Worm (Caenorhabditis elegans) whole organism, L3 larva: ENCODE data around the gene T24A6.7.
A peak's percentile ranks its signal among the peaks of the same experiment; 100 is the strongest.

Experiments used
- R02D3.7 ChIP-seq: fragments of 150-350 bp; optimal IDR thresholded peaks from 2 replicates; lab custom pipeline; 2014; ENCODE audit warnings: missing biosample characterization, missing genetic modification characterization
- aly-2 ChIP-seq: fragments of 150-350 bp; optimal IDR thresholded peaks from 2 replicates; lab custom pipeline; 2014; ENCODE audit warnings: missing biosample characterization, missing genetic modification characterization
- ama-1 ChIP-seq: fragments of 150-350 bp; optimal IDR thresholded peaks from 2 replicates; lab custom pipeline; 2018
- ceh-16 ChIP-seq: sonication (generic microtip); optimal IDR thresholded peaks from 2 replicates; lab custom pipeline; 2017; ENCODE audit warnings: missing biosample characterization, missing genetic modification characterization
- ceh-28 ChIP-seq: fragments of 150-350 bp; optimal IDR thresholded peaks from 2 replicates; lab custom pipeline; 2014; ENCODE audit warnings: missing biosample characterization, missing genetic modification reagents, missing genetic modification characterization
- ceh-9 ChIP-seq: sonication (generic microtip); optimal IDR thresholded peaks from 2 replicates; lab custom pipeline; 2018; ENCODE audit warnings: missing biosample characterization, missing genetic modification characterization
- daf-12 ChIP-seq: fragments of 150-350 bp; optimal IDR thresholded peaks from 2 replicates; lab custom pipeline; 2014; ENCODE audit warnings: missing biosample characterization, missing genetic modification reagents, missing genetic modification characterization
- egl-27 ChIP-seq: sonication (generic microtip); optimal IDR thresholded peaks from 4 replicates; lab custom pipeline; 2017; ENCODE audit warnings: missing biosample characterization, missing genetic modification reagents, missing genetic modification characterization
- egl-5 ChIP-seq: fragments of 150-350 bp; optimal IDR thresholded peaks from 2 replicates; lab custom pipeline; 2017; ENCODE audit warnings: missing biosample characterization, missing genetic modification reagents, missing genetic modification characterization, inconsistent platforms
- elt-1 ChIP-seq: fragments of 150-350 bp; optimal IDR thresholded peaks from 2 replicates; lab custom pipeline; 2014; ENCODE audit warnings: missing biosample characterization, missing genetic modification characterization
- elt-2 ChIP-seq: sonication (generic microtip); optimal IDR thresholded peaks from 2 replicates; lab custom pipeline; 2016; ENCODE audit warnings: missing genetic modification reagents, mild to moderate bottlenecking, missing genetic modification characterization, missing compliant biosample characterization
- eor-1 ChIP-seq, 2 experiments: fragments of 150-350 bp; optimal IDR thresholded peaks; 2 replicates each; lab custom pipeline; 2014 to 2018; ENCODE audit warnings: missing biosample characterization in 2 of 2, missing genetic modification characterization in 2 of 2
- fkh-10 ChIP-seq: sonication (generic microtip); optimal IDR thresholded peaks from 2 replicates; lab custom pipeline; 2017; ENCODE audit warnings: missing biosample characterization, missing genetic modification reagents, missing genetic modification characterization
- fkh-2 ChIP-seq: fragments of 150-350 bp; optimal IDR thresholded peaks from 2 replicates; lab custom pipeline; 2014; ENCODE audit warnings: missing biosample characterization, missing genetic modification reagents, missing genetic modification characterization
- hmg-11 ChIP-seq: sonication (generic microtip); optimal IDR thresholded peaks from 2 replicates; lab custom pipeline; 2016; ENCODE audit warnings: missing genetic modification characterization, missing compliant biosample characterization
- jun-1 ChIP-seq: fragments of 150-350 bp; optimal IDR thresholded peaks from 2 replicates; lab custom pipeline; 2014; ENCODE audit warnings: missing biosample characterization, missing genetic modification reagents, missing genetic modification characterization
- lin-15B ChIP-seq: fragments of 150-350 bp; optimal IDR thresholded peaks from 2 replicates; lab custom pipeline; 2014; ENCODE audit warnings: missing biosample characterization, missing genetic modification characterization
- lin-39 ChIP-seq: fragments of 150-350 bp; optimal IDR thresholded peaks from 2 replicates; lab custom pipeline; 2018; ENCODE audit warnings: missing biosample characterization, missing genetic modification reagents, missing genetic modification characterization
- mdl-1 ChIP-seq: fragments of 150-350 bp; optimal IDR thresholded peaks from 2 replicates; lab custom pipeline; 2014; ENCODE audit warnings: missing biosample characterization, missing genetic modification characterization
- mml-1 ChIP-seq: fragments of 150-350 bp; sonication (generic microtip); optimal IDR thresholded peaks from 3 replicates; lab custom pipeline; 2014; ENCODE audit warnings: missing biosample characterization, missing genetic modification characterization
- nfya-1 ChIP-seq: sonication (generic microtip); optimal IDR thresholded peaks from 2 replicates; lab custom pipeline; 2017; ENCODE audit warnings: missing genetic modification characterization, mild to moderate bottlenecking, missing compliant biosample characterization, antibody characterized with exemption, moderate library complexity; ENCODE audit not compliant: insufficient read depth
- nhr-11 ChIP-seq: fragments of 150-350 bp; optimal IDR thresholded peaks from 2 replicates; lab custom pipeline; 2014; ENCODE audit warnings: missing biosample characterization, missing genetic modification characterization
- nhr-12 ChIP-seq: fragments of 150-350 bp; optimal IDR thresholded peaks from 2 replicates; lab custom pipeline; 2014; ENCODE audit warnings: missing biosample characterization, missing genetic modification characterization
- nhr-237 ChIP-seq: fragments of 150-350 bp; optimal IDR thresholded peaks from 2 replicates; lab custom pipeline; 2014; ENCODE audit warnings: missing biosample characterization, missing genetic modification characterization
- nhr-25 ChIP-seq: sonication (generic microtip); optimal IDR thresholded peaks from 2 replicates; lab custom pipeline; 2017; ENCODE audit warnings: missing biosample characterization, missing genetic modification characterization
- nhr-67 ChIP-seq: fragments of 150-350 bp; optimal IDR thresholded peaks from 2 replicates; lab custom pipeline; 2014; ENCODE audit warnings: missing biosample characterization, missing genetic modification characterization
- nhr-76 ChIP-seq: fragments of 150-350 bp; sonication (generic microtip); optimal IDR thresholded peaks from 5 replicates; lab custom pipeline; 2014; ENCODE audit warnings: missing biosample characterization, missing genetic modification characterization
- nhr-77 ChIP-seq: fragments of 150-350 bp; optimal IDR thresholded peaks from 2 replicates; lab custom pipeline; 2014; ENCODE audit warnings: missing biosample characterization, missing genetic modification characterization
- pqm-1 ChIP-seq: fragments of 150-350 bp; optimal IDR thresholded peaks from 2 replicates; lab custom pipeline; 2017; ENCODE audit warnings: missing biosample characterization, missing genetic modification characterization, inconsistent platforms
- sea-2 ChIP-seq: fragments of 150-350 bp; sonication (generic microtip); optimal IDR thresholded peaks from 4 replicates; lab custom pipeline; 2014; ENCODE audit warnings: missing biosample characterization, missing genetic modification reagents, missing genetic modification characterization
- skn-1 ChIP-seq: fragments of 150-350 bp; optimal IDR thresholded peaks from 2 replicates; lab custom pipeline; 2014; ENCODE audit warnings: missing biosample characterization, missing genetic modification characterization
- tbx-2 ChIP-seq: sonication (generic microtip); optimal IDR thresholded peaks from 2 replicates; lab custom pipeline; 2016; ENCODE audit warnings: mild to moderate bottlenecking, missing genetic modification characterization, missing compliant biosample characterization
- unc-39 ChIP-seq: sonication (generic microtip); optimal IDR thresholded peaks from 4 replicates; lab custom pipeline; 2017; ENCODE audit warnings: missing biosample characterization, missing genetic modification characterization
- unc-62 ChIP-seq: fragments of 150-350 bp; sonication (generic microtip); optimal IDR thresholded peaks from 4 replicates; lab custom pipeline; 2014; ENCODE audit warnings: missing biosample characterization, missing genetic modification reagents, missing genetic modification characterization
- zag-1 ChIP-seq: fragments of 150-350 bp; optimal IDR thresholded peaks from 2 replicates; lab custom pipeline; 2014; ENCODE audit warnings: missing biosample characterization, missing genetic modification characterization
- ztf-11 ChIP-seq: fragments of 150-350 bp; optimal IDR thresholded peaks from 2 replicates; lab custom pipeline; 2014; ENCODE audit warnings: missing biosample characterization, missing genetic modification characterization
- ztf-4 ChIP-seq: fragments of 150-350 bp; optimal IDR thresholded peaks from 2 replicates; lab custom pipeline; 2014; ENCODE audit warnings: missing biosample characterization, missing genetic modification characterization

The T24A6.7 gene

DNA sequence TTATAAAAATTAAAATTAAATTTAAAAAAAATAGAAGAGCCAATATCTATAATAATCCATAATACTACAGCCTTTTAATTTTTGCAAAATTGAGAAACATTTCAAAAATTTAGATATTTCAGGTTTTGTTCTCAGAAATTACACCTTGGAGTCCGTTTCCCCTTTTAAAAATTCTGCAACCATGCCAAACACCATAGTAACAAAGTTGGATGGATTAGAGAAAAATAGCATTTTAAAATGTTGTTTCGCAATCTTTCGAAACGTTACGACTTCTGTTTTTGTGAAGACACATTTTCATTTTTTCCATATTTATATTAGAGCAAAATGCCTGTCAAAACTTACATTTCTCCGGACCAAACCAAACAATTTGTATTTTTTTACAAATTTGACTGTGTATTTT is at the start of gene T24A6.7:
T24A6.7 (plus strand) TSS at position 301 of the 400 bp plus-strand sequence.
- no peak for TF ChIP-seq R02D3.7
- TF ChIP-seq nhr-25: no peak
- TF ChIP-seq ceh-28 (tag; lab: Kevin White, UChicago): no peak
- no peak for TF ChIP-seq hmg-11 (tag; lab: Kevin White, UChicago)
- TF ChIP-seq nhr-11 (tag; lab: Kevin White, UChicago): no peak
- no peak for TF ChIP-seq jun-1 (tag; lab: Kevin White, UChicago)
- no peak for TF ChIP-seq nhr-237 (tag; lab: Kevin White, UChicago)
- no peak for TF ChIP-seq elt-1
- TF ChIP-seq nhr-77: no peak
- no peak for TF ChIP-seq nhr-76 (tag; lab: Kevin White, UChicago)
- TF ChIP-seq, all 47 proteins: peak for 0

DNA sequence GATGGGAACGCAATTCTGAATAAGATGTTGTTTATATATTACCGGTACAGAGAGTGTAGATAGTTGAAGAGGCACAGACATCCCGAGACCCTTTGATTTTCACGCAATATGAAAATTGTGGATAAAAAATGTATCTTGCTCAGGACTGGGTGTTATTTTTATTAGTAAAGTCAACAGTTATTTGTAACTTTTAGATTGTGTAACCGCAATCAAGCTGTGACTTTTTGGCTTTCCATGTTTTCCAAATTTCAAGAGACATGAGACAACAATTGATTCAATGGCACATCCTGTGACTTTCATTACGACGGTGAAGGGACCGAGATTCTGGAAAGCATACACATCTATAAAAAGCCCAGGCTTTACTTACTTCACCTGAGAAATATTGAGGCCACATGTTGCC is 48.8 kb upstream of the T24A6.7 start:
- TF ChIP-seq sea-2 (GFP tag; lab: Kevin White, UChicago) (no peak), egl-5 (tag; lab: Kevin White, UChicago) (no peak), ceh-28 (tag; lab: Kevin White, UChicago) (no peak), tbx-2 (no peak), ama-1 (lab: Kevin White, UChicago) (no peak), lin-39 (no peak), aly-2 (tag; lab: Kevin White, UChicago) (no peak), eor-1 (tag; optimal IDR thresholded peaks at IDR 0.05; lab: Kevin White, UChicago) (no peak), nhr-12 (tag; lab: Kevin White, UChicago) (no peak), lin-15B (no peak), ceh-16 (tag; lab: Kevin White, UChicago) (no peak), mdl-1 (tag; lab: Kevin White, UChicago) (no peak)

DNA sequence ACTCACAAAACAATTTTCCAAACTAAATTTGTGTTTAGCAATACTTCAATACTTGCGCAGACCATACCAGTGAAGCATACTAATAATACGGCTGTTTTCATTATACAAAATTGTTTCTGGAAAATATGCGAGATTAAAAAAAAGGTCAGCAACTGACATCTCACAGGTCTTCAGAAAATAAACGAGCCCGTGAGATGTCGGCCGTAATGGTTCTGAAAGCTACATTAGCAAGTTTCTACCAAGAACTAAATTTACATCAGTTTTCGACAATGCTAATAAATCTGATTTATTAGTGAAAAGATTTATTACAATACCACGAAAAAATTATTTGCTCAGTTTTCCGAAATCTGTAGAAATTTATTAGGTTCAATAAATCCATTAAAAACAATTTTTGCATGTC is 47.6 kb upstream of the T24A6.7 start, which contains the start of gene srbc-31:
srbc-31 (minus strand) TSS at position 101 of the 400 bp plus-strand sequence.
- TF ChIP-seq ztf-4 (tag; lab: Kevin White, UChicago): no peak
- no peak for TF ChIP-seq nhr-25

DNA sequence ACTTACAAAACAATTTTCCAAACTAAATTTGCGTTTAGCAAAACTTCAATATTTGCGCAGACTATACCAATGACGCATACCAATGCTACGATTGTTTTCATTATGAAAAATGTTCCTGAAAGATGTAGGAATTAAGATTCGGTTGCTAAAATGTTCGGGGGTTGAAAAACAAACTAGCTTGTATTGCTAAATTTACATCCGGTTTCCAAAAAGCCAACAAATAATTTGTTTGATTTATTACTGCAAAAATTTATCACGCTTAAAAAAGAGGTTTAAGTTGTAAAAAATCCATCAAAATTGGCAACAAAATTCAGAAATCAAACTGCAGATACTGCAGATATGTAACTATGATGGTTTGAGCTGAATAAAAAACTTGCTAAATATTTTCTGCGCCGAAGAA is 44.7 kb upstream of the T24A6.7 start, which contains the start of gene srbc-30:
srbc-30 (minus strand) TSS at position 101 of the 400 bp plus-strand sequence.
- TF ChIP-seq ceh-28 (tag; lab: Kevin White, UChicago): no peak
- TF ChIP-seq eor-1 (tag; optimal IDR thresholded peaks at IDR 0.05; lab: Kevin White, UChicago): no peak
- no peak for TF ChIP-seq pqm-1 (tag; lab: Kevin White, UChicago)
- no peak for TF ChIP-seq zag-1 (tag; lab: Kevin White, UChicago)
- no peak for TF ChIP-seq aly-2 (tag; lab: Kevin White, UChicago)
- TF ChIP-seq skn-1: no peak

DNA sequence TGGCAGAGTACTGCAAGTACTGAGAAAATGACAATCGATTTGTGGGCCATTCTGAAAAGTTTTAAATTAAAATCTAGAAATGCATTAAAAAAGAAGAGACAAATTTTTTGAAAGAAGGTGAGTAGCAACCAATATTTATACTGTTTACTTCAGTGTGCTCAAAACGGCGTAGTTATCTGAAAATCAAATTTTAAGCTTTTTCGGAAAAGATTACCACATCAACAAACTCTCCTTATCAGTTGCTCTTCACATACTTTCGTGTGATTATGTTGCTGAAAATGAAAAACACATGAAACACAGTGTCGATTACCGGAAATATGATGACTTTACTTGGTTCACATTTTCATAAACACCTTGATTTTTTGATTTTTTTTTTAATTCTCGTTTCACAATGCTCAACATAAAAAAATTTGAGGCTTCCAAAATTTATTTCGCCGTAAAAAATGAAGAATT is 42.5 kb upstream of the T24A6.7 start, which contains the start of gene lys-7:
lys-7 (minus strand) TSS at position 51 of the 453 bp plus-strand sequence.
- TF ChIP-seq pqm-1 (tag; lab: Kevin White, UChicago): peak; percentile 2
- TF ChIP-seq jun-1 (tag; lab: Kevin White, UChicago): peak; percentile 23
- TF ChIP-seq unc-62: no peak
- TF ChIP-seq elt-2 (tag; lab: Kevin White, UChicago): peak; percentile 67

DNA sequence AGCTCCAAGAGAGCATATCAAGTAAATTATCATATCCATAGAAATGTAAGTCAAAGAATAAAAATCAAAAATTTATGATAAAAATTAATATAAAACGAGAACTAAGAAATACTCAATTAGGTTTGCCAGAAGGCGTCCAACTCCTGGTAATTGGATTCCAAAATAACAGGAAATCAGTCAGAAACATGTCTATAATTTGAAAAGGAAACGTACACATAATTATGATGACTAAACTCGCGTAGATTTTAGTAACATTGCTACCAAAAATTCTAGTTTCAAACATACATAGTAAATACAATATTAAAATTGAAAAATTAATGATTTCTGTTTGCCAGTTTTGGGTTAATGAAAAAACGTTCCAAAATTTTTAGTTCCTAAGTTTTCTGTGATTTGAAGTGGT is 40.4 kb upstream of the T24A6.7 start, which contains the start of gene srbc-33:
srbc-33 (minus strand) TSS at position 101 of the 400 bp plus-strand sequence.
- TF ChIP-seq lin-15B (no peak), nhr-67 (no peak), unc-39 (tag; lab: Kevin White, UChicago) (no peak), ztf-11 (tag; lab: Kevin White, UChicago) (no peak), ceh-16 (tag; lab: Kevin White, UChicago) (no peak), pqm-1 (tag; lab: Kevin White, UChicago) (no peak), fkh-10 (GFP tag; lab: Kevin White, UChicago) (no peak), sea-2 (GFP tag; lab: Kevin White, UChicago) (no peak), aly-2 (tag; lab: Kevin White, UChicago) (no peak), ceh-9 (tag; lab: Kevin White, UChicago) (no peak), nhr-76 (tag; lab: Kevin White, UChicago) (no peak), skn-1 (no peak), daf-12 (no peak), egl-27 (tag; lab: Kevin White, UChicago) (no peak), egl-5 (tag; lab: Kevin White, UChicago) (no peak), nhr-237 (tag; lab: Kevin White, UChicago) (no peak), fkh-2 (tag; lab: Kevin White, UChicago) (no peak), mml-1 (no peak), nfya-1 (tag; lab: Kevin White, UChicago) (no peak), ama-1 (lab: Kevin White, UChicago) (no peak)
